Fruit fly (Drosophila melanogaster) whole organism, embryonic: ENCODE measurements around the gene SsRbeta.

Experiments
- ATbp ChIP-seq: fragments of 200-800 bp; sonication (Bioruptor generic); optimal IDR thresholded peaks from 2 replicates; lab custom pipeline; 2017; ENCODE audit warnings: missing biosample characterization, mild to moderate bottlenecking, missing genetic modification characterization, missing genetic modification reagents
- CG13296 ChIP-seq: fragments of 200-800 bp; sonication (Bioruptor generic); optimal IDR thresholded peaks from 3 replicates; lab custom pipeline; 2018; ENCODE audit warnings: missing biosample characterization, mild to moderate bottlenecking, missing genetic modification characterization
- CG14441 ChIP-seq: fragments of 200-800 bp; sonication (Bioruptor generic); IDR thresholded peaks from 2 replicates; pipeline ENCODE4 v1.3.6; 2022; ENCODE audit warnings: missing biosample characterization, missing genetic modification characterization
- CG1603 ChIP-seq: fragments of 200-800 bp; sonication (Bioruptor generic); optimal IDR thresholded peaks from 2 replicates; lab custom pipeline; 2019; ENCODE audit warnings: missing biosample characterization, mild to moderate bottlenecking, missing genetic modification characterization, moderate library complexity
- CG17186 ChIP-seq: fragments of 200-800 bp; sonication (Bioruptor generic); optimal IDR thresholded peaks from 3 replicates; lab custom pipeline; 2017; ENCODE audit warnings: missing biosample characterization, missing genetic modification reagents, missing genetic modification characterization
- CG17361 ChIP-seq: fragments of 200-800 bp; sonication (Bioruptor generic); IDR thresholded peaks from 3 replicates; pipeline ENCODE4 v1.3.6; 2022; ENCODE audit warnings: missing biosample characterization, missing genetic modification characterization
- CG32767 ChIP-seq: fragments of 200-800 bp; sonication (Bioruptor generic); IDR thresholded peaks from 2 replicates; pipeline ENCODE4 v1.3.6; 2022; ENCODE audit warnings: missing biosample characterization, missing genetic modification characterization
- CG34224 ChIP-seq: fragments of 200-800 bp; sonication (Bioruptor generic); IDR thresholded peaks from 3 replicates; pipeline ENCODE4 v1.3.6; 2022; ENCODE audit warnings: missing biosample characterization, missing genetic modification characterization; ENCODE audit not compliant: partially characterized antibody
- CG3995 ChIP-seq: fragments of 200-800 bp; sonication (Bioruptor generic); optimal IDR thresholded peaks from 3 replicates; lab custom pipeline; 2016; ENCODE audit warnings: missing biosample characterization, missing genetic modification characterization
- CG4820 ChIP-seq: fragments of 200-800 bp; sonication (Bioruptor generic); optimal IDR thresholded peaks from 3 replicates; lab custom pipeline; 2016; ENCODE audit warnings: missing biosample characterization, missing genetic modification characterization
- CG6854 ChIP-seq: fragments of 200-800 bp; sonication (Bioruptor generic); optimal IDR thresholded peaks from 3 replicates; lab custom pipeline; 2017; ENCODE audit warnings: missing biosample characterization, mild to moderate bottlenecking, missing genetic modification characterization
- CG9727 ChIP-seq: fragments of 200-800 bp; sonication (Bioruptor generic); optimal IDR thresholded peaks from 3 replicates; lab custom pipeline; 2017; ENCODE audit warnings: missing biosample characterization, mild to moderate bottlenecking, missing genetic modification characterization
- CG9876 ChIP-seq: fragments of 200-800 bp; sonication (Bioruptor generic); optimal IDR thresholded peaks from 2 replicates; lab custom pipeline; 2016; ENCODE audit warnings: missing biosample characterization, missing genetic modification characterization
- Dek ChIP-seq: fragments of 200-800 bp; sonication (Bioruptor generic); optimal IDR thresholded peaks from 3 replicates; lab custom pipeline; 2019; ENCODE audit warnings: missing biosample characterization, mild to moderate bottlenecking, missing genetic modification characterization, moderate library complexity
- Dfd ChIP-seq, 2 experiments: fragments of >200 bp; optimal IDR thresholded peaks; 2 replicates each; lab custom pipeline; 2017; ENCODE audit warnings: missing biosample characterization in 2 of 2, missing genetic modification characterization in 2 of 2
- Dll ChIP-seq: fragments of 200-800 bp; sonication (Bioruptor generic); IDR thresholded peaks from 4 replicates; pipeline ENCODE4 v1.3.6; 2022; ENCODE audit warnings: missing biosample characterization, missing genetic modification characterization; ENCODE audit not compliant: partially characterized antibody
- Dp ChIP-seq: fragments of 200-800 bp; sonication (Bioruptor generic); optimal IDR thresholded peaks from 2 replicates; lab custom pipeline; 2018; ENCODE audit warnings: missing biosample characterization, mild to moderate bottlenecking, missing genetic modification characterization, moderate library complexity
- Ets65A ChIP-seq: fragments of 200-800 bp; sonication (Bioruptor generic); peaks from one replicate; lab custom pipeline; 2016; ENCODE audit warnings: missing biosample characterization, missing genetic modification characterization
- H15 ChIP-seq: fragments of 200-800 bp; sonication (Bioruptor generic); IDR thresholded peaks from 3 replicates; pipeline ENCODE4 v1.3.6; 2022; ENCODE audit warnings: missing biosample characterization, missing genetic modification characterization
- HmgZ ChIP-seq: fragments of 200-800 bp; sonication (Bioruptor generic); optimal IDR thresholded peaks from 2 replicates; lab custom pipeline; 2018; ENCODE audit warnings: missing biosample characterization, mild to moderate bottlenecking, missing genetic modification characterization
- Hr39 ChIP-seq: fragments of >200 bp; optimal IDR thresholded peaks from 2 replicates; lab custom pipeline; 2017
- Hr78 ChIP-seq, 2 experiments: fragments of 200-800 bp in 1 of 2; fragments of >200 bp in 1 of 2; sonication (Bioruptor generic) in 1 of 2; optimal IDR thresholded peaks; 2 replicates each; lab custom pipeline; 2017 to 2019; ENCODE audit warnings: missing biosample characterization in 2 of 2, missing genetic modification characterization in 2 of 2, mild to moderate bottlenecking in 1 of 2, moderate library complexity in 1 of 2
- Mad ChIP-seq: fragments of 200-800 bp; sonication (Bioruptor generic); optimal IDR thresholded peaks from 2 replicates; lab custom pipeline; 2016; ENCODE audit warnings: missing biosample characterization, missing genetic modification characterization
- Med ChIP-seq: fragments of 200-800 bp; sonication (Bioruptor generic); peaks from one replicate; lab custom pipeline; 2016; ENCODE audit warnings: missing biosample characterization, missing genetic modification characterization, mild to moderate bottlenecking, inconsistent platforms, moderate library complexity
- NfI ChIP-seq: fragments of 200-800 bp; sonication (Bioruptor generic); optimal IDR thresholded peaks from 3 replicates; lab custom pipeline; 2018; ENCODE audit warnings: missing biosample characterization, mild to moderate bottlenecking, missing genetic modification characterization, moderate library complexity
- Scr ChIP-seq: fragments of 200-800 bp; sonication (Bioruptor generic); IDR thresholded peaks from 2 replicates; pipeline ENCODE4 v1.3.6; 2022; ENCODE audit warnings: missing biosample characterization, missing genetic modification characterization; ENCODE audit not compliant: partially characterized antibody
- ab ChIP-seq: fragments of 200-800 bp; sonication (Bioruptor generic); optimal IDR thresholded peaks from 2 replicates; lab custom pipeline; 2016; ENCODE audit warnings: missing biosample characterization, missing genetic modification characterization
- caup ChIP-seq: fragments of 200-800 bp; sonication (Bioruptor generic); optimal IDR thresholded peaks from 3 replicates; lab custom pipeline; 2017; ENCODE audit warnings: missing biosample characterization, mild to moderate bottlenecking, missing genetic modification characterization, moderate library complexity; ENCODE audit not compliant: severe bottlenecking
- chinmo ChIP-seq: fragments of 200-800 bp; sonication (Bioruptor generic); IDR thresholded peaks from 4 replicates; pipeline ENCODE4 v1.3.6; 2022; ENCODE audit warnings: missing biosample characterization, missing genetic modification characterization; ENCODE audit not compliant: partially characterized antibody
- chm ChIP-seq: fragments of 200-800 bp; sonication (Bioruptor generic); IDR thresholded peaks from 2 replicates; pipeline ENCODE4 v1.3.6; 2022; ENCODE audit warnings: missing biosample characterization, missing genetic modification characterization
- corto ChIP-seq: fragments of 200-800 bp; sonication (Bioruptor generic); optimal IDR thresholded peaks from 2 replicates; lab custom pipeline; 2016; ENCODE audit warnings: missing biosample characterization, mild to moderate bottlenecking, missing genetic modification characterization, moderate library complexity
- dati ChIP-seq: fragments of 200-800 bp; sonication (Bioruptor generic); IDR thresholded peaks from 2 replicates; pipeline ENCODE4 v1.3.6; 2022; ENCODE audit warnings: missing biosample characterization, missing genetic modification characterization
- exex ChIP-seq: fragments of 200-800 bp; sonication (Bioruptor generic); optimal IDR thresholded peaks from 4 replicates; lab custom pipeline; 2018; ENCODE audit warnings: missing biosample characterization, mild to moderate bottlenecking, missing genetic modification characterization, moderate library complexity
- gem ChIP-seq: fragments of 200-800 bp; sonication (Bioruptor generic); optimal IDR thresholded peaks from 2 replicates; lab custom pipeline; 2019; ENCODE audit warnings: missing biosample characterization, mild to moderate bottlenecking, missing genetic modification characterization, moderate library complexity
- grn ChIP-seq: fragments of 200-800 bp; sonication (Bioruptor generic); optimal IDR thresholded peaks from 3 replicates; lab custom pipeline; 2017; ENCODE audit warnings: missing biosample characterization, missing genetic modification characterization
- her ChIP-seq: fragments of 200-800 bp; sonication (Bioruptor generic); optimal IDR thresholded peaks from 2 replicates; lab custom pipeline; 2016; ENCODE audit warnings: missing biosample characterization, missing genetic modification characterization
- ken ChIP-seq: fragments of 200-800 bp; sonication (Bioruptor generic); IDR thresholded peaks from 3 replicates; pipeline ENCODE4 v1.3.6; 2022; ENCODE audit warnings: missing biosample characterization, missing genetic modification characterization
- lab ChIP-seq: fragments of 200-800 bp; sonication (Bioruptor generic); optimal IDR thresholded peaks from 3 replicates; lab custom pipeline; 2017; ENCODE audit warnings: missing biosample characterization, missing genetic modification characterization, mild to moderate bottlenecking, moderate library complexity, missing genetic modification reagents
- lmd ChIP-seq: fragments of 200-800 bp; sonication (Bioruptor generic); IDR thresholded peaks from 2 replicates; pipeline ENCODE4 v1.3.6; 2022; ENCODE audit warnings: missing biosample characterization, missing genetic modification characterization
- mld ChIP-seq: fragments of 200-800 bp; sonication (Bioruptor generic); IDR thresholded peaks from 3 replicates; pipeline ENCODE4 v1.3.6; 2022; ENCODE audit warnings: missing biosample characterization, missing genetic modification characterization; ENCODE audit not compliant: partially characterized antibody
- scrt ChIP-seq: fragments of 200-800 bp; sonication (Bioruptor generic); optimal IDR thresholded peaks from 2 replicates; lab custom pipeline; 2018; ENCODE audit warnings: missing biosample characterization, mild to moderate bottlenecking, missing genetic modification characterization, moderate library complexity
- sd ChIP-seq: fragments of 200-800 bp; sonication (Bioruptor generic); optimal IDR thresholded peaks from 3 replicates; lab custom pipeline; 2018; ENCODE audit warnings: missing biosample characterization, mild to moderate bottlenecking, missing genetic modification characterization, moderate library complexity
- sr ChIP-seq: fragments of 200-800 bp; sonication (Bioruptor generic); IDR thresholded peaks from 3 replicates; pipeline ENCODE4 v1.3.6; 2022; ENCODE audit warnings: missing biosample characterization, missing genetic modification characterization
- sug ChIP-seq: fragments of 200-800 bp; optimal IDR thresholded peaks from 2 replicates; lab custom pipeline; 2019; ENCODE audit warnings: missing biosample characterization, mild to moderate bottlenecking, missing genetic modification characterization, moderate library complexity
- ttk ChIP-seq: fragments of 200-800 bp; sonication (Bioruptor generic); IDR thresholded peaks from 2 replicates; pipeline ENCODE4 v2.1.2; 2022; ENCODE audit warnings: missing biosample characterization, missing genetic modification characterization
- twi ChIP-seq: fragments of 200-800 bp; optimal IDR thresholded peaks from 2 replicates; lab custom pipeline; 2019; ENCODE audit warnings: missing biosample characterization, mild to moderate bottlenecking, missing genetic modification characterization, moderate library complexity

SsRbeta gene

DNA sequence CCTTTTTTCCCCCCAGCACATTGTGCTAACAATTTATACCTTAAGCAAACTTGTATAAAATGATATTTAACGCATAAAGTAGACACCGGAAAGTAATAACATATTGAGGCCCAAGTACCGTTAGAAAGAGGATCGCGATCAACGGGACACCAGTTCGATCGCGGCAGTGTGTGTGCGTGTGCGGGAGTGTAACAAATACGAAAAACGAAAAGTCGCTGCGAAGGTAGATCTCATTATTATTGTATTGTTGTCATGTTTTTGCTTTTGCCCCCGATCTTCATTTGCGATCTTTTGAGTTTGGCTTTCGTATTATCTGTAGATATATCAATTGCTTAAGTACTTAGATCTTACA, 2.6 kb downstream of the SsRbeta start (continued):
- no peak for TF ChIP-seq NfI (GFP tag; lab: Kevin White, UChicago)
- peak; percentile 46 for TF ChIP-seq CG17186 (GFP tag; lab: Kevin White, UChicago)
- no peak for TF ChIP-seq CG4820 (GFP tag; lab: Kevin White, UChicago)
- 0 out of 4 replicates have a peak, but pooled peaks have one; percentile 8 for TF ChIP-seq Dll (GFP tag; lab: Robert Waterston, UW)
- 0 out of 2 replicates have a peak, but pooled peaks have one; percentile 5 for TF ChIP-seq dati (GFP tag; lab: Robert Waterston, UW)

DNA sequence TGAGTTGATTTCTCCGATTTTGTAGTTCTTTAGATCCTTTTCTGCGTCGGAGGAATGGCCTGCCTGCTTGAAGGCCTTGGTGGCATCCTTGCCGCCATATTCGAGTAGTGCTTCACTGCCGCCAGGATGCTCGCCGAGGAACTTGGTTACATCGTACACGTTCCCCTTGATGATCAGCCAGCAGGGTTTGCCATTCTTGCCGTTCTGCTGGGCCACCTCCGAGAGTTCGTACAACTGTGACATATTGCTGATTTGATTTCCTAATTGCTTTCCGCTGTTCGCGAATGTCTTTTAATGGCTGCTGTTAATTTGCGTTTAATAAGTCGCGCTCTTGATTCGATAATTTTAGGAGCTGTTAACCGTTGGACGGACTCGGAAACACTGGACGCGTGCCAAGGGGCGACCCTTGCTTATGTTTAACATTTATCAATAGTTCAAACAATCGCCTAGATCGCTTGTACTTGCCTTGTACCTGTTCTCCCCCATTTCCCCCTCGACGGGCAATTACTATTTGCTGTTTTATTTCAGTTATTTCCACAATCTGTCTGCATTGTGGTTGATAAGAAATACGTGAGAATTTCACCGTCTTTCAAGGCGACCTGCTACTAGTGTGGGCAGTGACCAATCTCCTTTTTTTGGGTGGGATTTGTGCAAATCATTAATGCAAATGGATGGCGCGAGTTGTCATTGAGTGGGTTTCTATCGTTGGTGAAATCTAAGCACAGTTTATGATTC, 7.6 kb downstream of the SsRbeta start:
- TF ChIP-seq sug (tag; lab: Kevin White, UChicago) (peak; percentile 74), mld (no peak), chinmo (GFP tag; lab: Robert Waterston, UW) (0 out of 4 replicates have a peak, but pooled peaks have one; percentile 48), corto (GFP tag; lab: Kevin White, UChicago) (no peak), ab (no peak), Med (GFP tag; lab: Kevin White, UChicago) (peak; percentile 77), Ets65A (GFP tag; lab: Kevin White, UChicago) (peak; percentile 88), lmd (GFP tag; lab: Robert Waterston, UW) (no peak), HmgZ (no peak), Hr78 (GFP tag; optimal IDR thresholded peaks at IDR 0.05; lab: Kevin White, UChicago) (peak in 1 of 2 experiments; percentile 6), ken (GFP tag; lab: Robert Waterston, UW) (no peak), Dll (GFP tag; lab: Robert Waterston, UW) (no peak), CG13296 (GFP tag; lab: Kevin White, UChicago) (no peak), CG9876 (no peak), CG6854 (GFP tag; lab: Kevin White, UChicago) (no peak), CG14441 (0 out of 2 replicates have a peak, but pooled peaks have one; percentile 9), CG17361 (GFP tag; lab: Robert Waterston, UW) (no peak), gem (tag; lab: Kevin White, UChicago) (no peak), Dfd (GFP tag; optimal IDR thresholded peaks at IDR 0.05; lab: Kevin White, UChicago) (no peak), CG3995 (GFP tag; lab: Kevin White, UChicago) (peak; percentile 9), sd (tag; lab: Kevin White, UChicago) (peak; percentile 69), Scr (GFP tag; lab: Robert Waterston, UW) (no peak), caup (GFP tag; lab: Kevin White, UChicago) (peak; percentile 31), ATbp (GFP tag; lab: Kevin White, UChicago) (no peak), CG9727 (no peak), lab (GFP tag; lab: Kevin White, UChicago) (peak; percentile 23), CG1603 (no peak), grn (GFP tag; lab: Kevin White, UChicago) (peak; percentile 33), exex (tag; lab: Kevin White, UChicago) (peak; percentile 85)

DNA sequence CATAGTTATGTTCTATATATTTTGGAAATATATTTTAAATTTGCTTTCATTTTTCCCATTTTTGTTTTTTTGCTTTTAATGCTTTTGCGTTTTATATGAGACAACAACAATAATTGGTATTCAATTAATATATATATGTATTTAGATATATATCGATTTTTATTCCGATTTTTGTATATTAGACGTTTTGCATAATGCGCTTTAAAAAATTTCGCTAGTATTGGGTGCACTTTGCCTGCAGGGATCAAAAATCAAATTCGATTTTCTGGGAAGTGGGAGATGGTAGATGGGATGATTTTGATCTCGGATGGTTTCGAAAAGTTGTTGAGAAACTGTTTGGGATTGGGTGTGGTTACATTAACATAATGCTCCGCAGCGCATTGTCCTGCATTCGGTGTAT, 8.4 kb downstream of the SsRbeta start, which contains the start of gene CG5157:
TSS of gene CG5157 (minus strand) at position 101 of the 400 bp plus-strand sequence.
- TF ChIP-seq Hr39: no peak
- TF ChIP-seq Dek: no peak
- TF ChIP-seq chm (GFP tag; lab: Robert Waterston, UW): no peak
- TF ChIP-seq Mad (GFP tag; lab: Kevin White, UChicago): no peak
- no peak for TF ChIP-seq twi (tag; lab: Kevin White, UChicago)
- TF ChIP-seq ttk: no peak
- TF ChIP-seq Dp (GFP tag; lab: Kevin White, UChicago): no peak
- TF ChIP-seq caup (GFP tag; lab: Kevin White, UChicago): no peak
- no peak for TF ChIP-seq her (GFP tag; lab: Kevin White, UChicago)
- no peak for TF ChIP-seq CG34224 (GFP tag; lab: Robert Waterston, UW)
- no peak for TF ChIP-seq scrt (GFP tag; lab: Kevin White, UChicago)
- TF ChIP-seq Hr78 (GFP tag; optimal IDR thresholded peaks at IDR 0.05; lab: Kevin White, UChicago): no peak
- TF ChIP-seq CG32767: no peak
- no peak for TF ChIP-seq H15
- no peak for TF ChIP-seq chinmo (GFP tag; lab: Robert Waterston, UW)
- no peak for TF ChIP-seq sr (GFP tag; lab: Robert Waterston, UW)
- no peak for TF ChIP-seq CG4820 (GFP tag; lab: Kevin White, UChicago)
